Worm (Caenorhabditis elegans) whole organism, young adult: ENCODE results near the gene H43E16.1.
A peak's percentile ranks its signal among the peaks of the same experiment; 100 is the strongest.

Experiments used
- B0035.1 ChIP-seq: sonication (generic microtip); optimal IDR thresholded peaks from 2 replicates; lab custom pipeline; 2016; ENCODE audit warnings: missing genetic modification characterization, mild to moderate bottlenecking, missing compliant biosample characterization, missing genotype, missing genetic modification reagents
- C06A6.2 ChIP-seq: fragments of 200-800 bp; sonication (Bioruptor generic); conservative IDR thresholded peaks from 2 replicates; pipeline ENCODE4 v1.3.6; 2022; ENCODE audit warnings: missing genetic modification characterization, missing compliant biosample characterization
- F33H1.4 ChIP-seq: fragments of 200-800 bp; sonication (Bioruptor generic); IDR thresholded peaks from 2 replicates; pipeline ENCODE4 v1.3.6; 2022; ENCODE audit warnings: missing genetic modification reagents, missing genetic modification characterization, missing compliant biosample characterization
- K12H6.12 ChIP-seq: fragments of 200-800 bp; sonication (Bioruptor generic); optimal IDR thresholded peaks from 2 replicates; lab custom pipeline; 2018; ENCODE audit warnings: mild to moderate bottlenecking, missing genetic modification characterization, missing compliant biosample characterization
- Y56A3A.18 ChIP-seq: fragments of 200-800 bp; sonication (Bioruptor generic); IDR thresholded peaks from 2 replicates; pipeline ENCODE4 v1.3.6; 2022; ENCODE audit warnings: missing genetic modification reagents, missing genetic modification characterization, missing compliant biosample characterization
- ZK185.1 ChIP-seq: sonication (generic microtip); optimal IDR thresholded peaks from 2 replicates; lab custom pipeline; 2016; ENCODE audit warnings: mild to moderate bottlenecking, missing genetic modification characterization, missing compliant biosample characterization; ENCODE audit not compliant: poor library complexity, severe bottlenecking
- akir-1 ChIP-seq: fragments of 200-800 bp; sonication (Bioruptor generic); optimal IDR thresholded peaks from 2 replicates; lab custom pipeline; 2018; ENCODE audit warnings: mild to moderate bottlenecking, missing genetic modification characterization, moderate library complexity, missing compliant biosample characterization
- ama-1 ChIP-seq, 3 experiments: fragments of 150-350 bp in 1 of 3; sonication (generic microtip) in 2 of 3; optimal IDR thresholded peaks; 2 replicates each; lab custom pipeline; 2014 to 2018; ENCODE audit warnings: missing biosample characterization in 2 of 3, missing genetic modification characterization in 2 of 3, missing genetic modification reagents in 2 of 3
- atf-7 ChIP-seq: sonication (generic microtip); optimal IDR thresholded peaks from 2 replicates; lab custom pipeline; 2017; ENCODE audit warnings: mild to moderate bottlenecking, missing genetic modification characterization, missing compliant biosample characterization
- cebp-2 ChIP-seq: fragments of 200-800 bp; sonication (Bioruptor generic); IDR thresholded peaks from 2 replicates; pipeline ENCODE4 v1.3.6; 2022; ENCODE audit warnings: missing genetic modification characterization, missing compliant biosample characterization
- ceh-58 ChIP-seq: fragments of 200-800 bp; sonication (Bioruptor generic); IDR thresholded peaks from 2 replicates; pipeline ENCODE4 v1.3.6; 2022; ENCODE audit warnings: missing genetic modification characterization, missing compliant biosample characterization
- ceh-79 ChIP-seq: sonication (generic microtip); optimal IDR thresholded peaks from 2 replicates; lab custom pipeline; 2017; ENCODE audit warnings: mild to moderate bottlenecking, missing genetic modification characterization, missing compliant biosample characterization
- die-1 ChIP-seq: sonication (generic microtip); optimal IDR thresholded peaks from 2 replicates; lab custom pipeline; 2016; ENCODE audit warnings: missing genotype, mild to moderate bottlenecking, missing genetic modification characterization, missing compliant biosample characterization
- dpl-1 ChIP-seq: fragments of 150-350 bp; optimal IDR thresholded peaks from 2 replicates; lab custom pipeline; 2014; ENCODE audit warnings: missing biosample characterization, missing genetic modification reagents, missing genetic modification characterization
- egl-18 ChIP-seq: fragments of 200-800 bp; sonication (Bioruptor generic); IDR thresholded peaks from 2 replicates; pipeline ENCODE4 v1.3.6; 2022; ENCODE audit warnings: missing genetic modification reagents, missing genetic modification characterization, missing compliant biosample characterization
- egrh-3 ChIP-seq: fragments of 200-800 bp; sonication (Bioruptor generic); IDR thresholded peaks from 2 replicates; pipeline ENCODE4 v1.3.6; 2022; ENCODE audit warnings: missing genetic modification reagents, missing genetic modification characterization, missing compliant biosample characterization
- ets-4 ChIP-seq: fragments of 200-800 bp; sonication (Bioruptor generic); optimal IDR thresholded peaks from 2 replicates; lab custom pipeline; 2018; ENCODE audit warnings: mild to moderate bottlenecking, missing genetic modification characterization, missing compliant biosample characterization
- hmg-1.2 ChIP-seq: fragments of 200-800 bp; sonication (Bioruptor generic); IDR thresholded peaks from 2 replicates; pipeline ENCODE4 v1.3.6; 2022; ENCODE audit warnings: missing genetic modification reagents, missing genetic modification characterization, missing compliant biosample characterization
- hrde-1 ChIP-seq: sonication (generic microtip); optimal IDR thresholded peaks from 2 replicates; lab custom pipeline; 2016; ENCODE audit warnings: missing genetic modification characterization, mild to moderate bottlenecking, missing compliant biosample characterization, moderate library complexity, missing genotype, missing genetic modification reagents, borderline replicate concordance
- let-607 ChIP-seq, 2 experiments: fragments of 200-800 bp in 1 of 2; sonication (Bioruptor generic) in 1 of 2; sonication (generic microtip) in 1 of 2; optimal IDR thresholded peaks; 2 replicates each; lab custom pipeline; 2016 to 2018; ENCODE audit warnings: mild to moderate bottlenecking in 2 of 2, missing compliant biosample characterization in 2 of 2, missing genetic modification characterization in 2 of 2, moderate library complexity in 2 of 2, missing genotype in 1 of 2
- lin-35 ChIP-seq, 3 experiments: fragments of 150-350 bp in 2 of 3; sonication (generic microtip) in 1 of 3; optimal IDR thresholded peaks; 2 replicates each; lab custom pipeline; 2014 to 2018; ENCODE audit warnings: missing biosample characterization in 3 of 3, missing genetic modification characterization in 3 of 3, missing genetic modification reagents in 3 of 3
- lir-1 ChIP-seq: fragments of 200-800 bp; sonication (Bioruptor generic); conservative IDR thresholded peaks from 2 replicates; pipeline ENCODE4 v1.3.6; 2022; ENCODE audit warnings: missing genetic modification reagents, missing genetic modification characterization, missing compliant biosample characterization
- lsy-27 ChIP-seq: sonication (generic microtip); optimal IDR thresholded peaks from 2 replicates; lab custom pipeline; 2017; ENCODE audit warnings: missing genetic modification characterization, mild to moderate bottlenecking, missing compliant biosample characterization, antibody characterized with exemption, missing genotype, borderline replicate concordance; ENCODE audit not compliant: insufficient read depth
- madf-8 ChIP-seq: fragments of 200-800 bp; sonication (Bioruptor generic); conservative IDR thresholded peaks from 2 replicates; pipeline ENCODE4 v1.3.6; 2022; ENCODE audit warnings: missing genetic modification reagents, missing genetic modification characterization, missing compliant biosample characterization
- mel-28 ChIP-seq: sonication (generic microtip); optimal IDR thresholded peaks from 2 replicates; lab custom pipeline; 2016; ENCODE audit warnings: borderline replicate concordance, mild to moderate bottlenecking, missing genetic modification characterization, missing compliant biosample characterization
- mes-4 ChIP-seq: sonication (generic microtip); optimal IDR thresholded peaks from 2 replicates; lab custom pipeline; 2016; ENCODE audit warnings: missing genotype, missing genetic modification characterization, missing compliant biosample characterization
- nfya-2 ChIP-seq: fragments of 200-800 bp; sonication (Bioruptor generic); IDR thresholded peaks from 2 replicates; pipeline ENCODE4 v1.3.6; 2022; ENCODE audit warnings: missing genetic modification reagents, missing genetic modification characterization, missing compliant biosample characterization
- nhr-80 ChIP-seq: sonication (generic microtip); optimal IDR thresholded peaks from 2 replicates; lab custom pipeline; 2016; ENCODE audit warnings: missing genetic modification characterization, missing compliant biosample characterization
- pha-4 ChIP-seq: fragments of 150-350 bp; sonication (generic microtip); optimal IDR thresholded peaks from 2 replicates; lab custom pipeline; 2014; ENCODE audit warnings: missing biosample characterization, missing genetic modification reagents, missing genetic modification characterization
- rcor-1 ChIP-seq: fragments of 200-800 bp; sonication (Bioruptor generic); IDR thresholded peaks from 2 replicates; pipeline ENCODE4 v1.3.6; 2022; ENCODE audit warnings: missing genetic modification reagents, missing genetic modification characterization, missing compliant biosample characterization
- sdz-38 ChIP-seq: sonication (generic microtip); optimal IDR thresholded peaks from 2 replicates; lab custom pipeline; 2016; ENCODE audit warnings: missing genotype, missing genetic modification characterization, missing compliant biosample characterization
- somi-1 ChIP-seq: fragments of 200-800 bp; sonication (Bioruptor generic); optimal IDR thresholded peaks from 2 replicates; lab custom pipeline; 2018; ENCODE audit warnings: mild to moderate bottlenecking, missing genetic modification characterization, missing compliant biosample characterization
- tlf-1 ChIP-seq: fragments of 200-800 bp; sonication (Bioruptor generic); optimal IDR thresholded peaks from 2 replicates; lab custom pipeline; 2018; ENCODE audit warnings: mild to moderate bottlenecking, missing genetic modification characterization, missing compliant biosample characterization
- unc-62 ChIP-seq: fragments of 150-350 bp; optimal IDR thresholded peaks from 2 replicates; lab custom pipeline; 2014; ENCODE audit warnings: missing biosample characterization, missing genetic modification reagents, missing genetic modification characterization
- ztf-22 ChIP-seq: fragments of 200-800 bp; sonication (Bioruptor generic); optimal IDR thresholded peaks from 2 replicates; lab custom pipeline; 2018; ENCODE audit warnings: mild to moderate bottlenecking, missing genetic modification characterization, moderate library complexity, missing compliant biosample characterization

The H43E16.1 gene

ce11 chrII:6701497-6701896 lies 27.4 kb downstream of the H43E16.1 start, which contains the start of gene C18H9.6:
C18H9.6 (minus strand) TSS chrII:6701625.
- TF ChIP-seq tlf-1 (GFP tag; lab: Kevin White, UChicago) (no peak), egl-18 (GFP tag; lab: Robert Waterston, UW) (no peak), nhr-80 (tag; lab: Kevin White, UChicago) (peak; percentile 86), let-607 (tag; optimal IDR thresholded peaks at IDR 0.05; lab: Kevin White, UChicago) (no peak), atf-7 (tag; lab: Kevin White, UChicago) (peak; percentile 30), ets-4 (GFP tag; lab: Kevin White, UChicago) (peak; percentile 19), ztf-22 (GFP tag; lab: Kevin White, UChicago) (peak; percentile 30), ceh-79 (no peak)
- TF ChIP-seq, all 124 proteins: peak for 4

ce11 chrII:6705593-6706228 lies 31.6 kb downstream of the H43E16.1 start, which contains the start of gene rpy-1:
rpy-1 (minus strand) TSS chrII:6705643.
- TF ChIP-seq lsy-27 (tag; lab: Kevin White, UChicago) (no peak), mes-4 (tag; lab: Kevin White, UChicago) (no peak), tlf-1 (GFP tag; lab: Kevin White, UChicago) (no peak), lin-35 (GFP tag; optimal IDR thresholded peaks at IDR 0.05; lab: Kevin White, UChicago) (no peak), ceh-58 (no peak), akir-1 (GFP tag; lab: Kevin White, UChicago) (no peak), pha-4 (tag; lab: Kevin White, UChicago) (no peak), cebp-2 (no peak), B0035.1 (no peak)
- TF ChIP-seq, all 124 proteins: peak for 0

- TF ChIP-seq nhr-80 (tag; lab: Kevin White, UChicago) (no peak), hrde-1 (tag; lab: Kevin White, UChicago) (no peak), ztf-22 (GFP tag; lab: Kevin White, UChicago) (no peak), unc-62 (GFP tag; lab: Kevin White, UChicago) (no peak), ama-1 (optimal IDR thresholded peaks at IDR 0.05; lab: Kevin White, UChicago) (no peak), ama-1 (GFP tag; optimal IDR thresholded peaks at IDR 0.05; lab: Kevin White, UChicago) (no peak), nfya-2 (GFP tag; lab: Robert Waterston, UW) (no peak), K12H6.12 (no peak), ceh-58 (no peak), dpl-1 (GFP tag; lab: Kevin White, UChicago) (no peak), ceh-79 (no peak), egrh-3 (GFP tag; lab: Robert Waterston, UW) (no peak), madf-8 (GFP tag; lab: Robert Waterston, UW) (no peak), mel-28 (tag; lab: Kevin White, UChicago) (no peak), rcor-1 (GFP tag; lab: Robert Waterston, UW) (no peak), Y56A3A.18 (GFP tag; lab: Robert Waterston, UW) (no peak)
Observed at ce11 chrII:6706552-6707091, 32.6 kb downstream of the H43E16.1 start.

- no peak for TF ChIP-seq die-1 (tag; lab: Kevin White, UChicago)
- no peak for TF ChIP-seq ZK185.1 (tag; lab: Kevin White, UChicago)
- no peak for TF ChIP-seq F33H1.4 (GFP tag; lab: Robert Waterston, UW)
- TF ChIP-seq lir-1 (GFP tag; lab: Robert Waterston, UW), result no peak
- no peak for TF ChIP-seq sdz-38 (tag; lab: Kevin White, UChicago)
- no peak for TF ChIP-seq ceh-58
- TF ChIP-seq C06A6.2 (GFP tag; lab: Robert Waterston, UW), result no peak
- peak; percentile 21 for TF ChIP-seq somi-1 (GFP tag; lab: Kevin White, UChicago)
- TF ChIP-seq hmg-1.2 (GFP tag; lab: Robert Waterston, UW), result peak; percentile 51; the same call in 1 of the 2 replicates
Observed at ce11 chrII:6707496-6708260, 33.6 kb downstream of the H43E16.1 start.
